Fruit fly (Drosophila melanogaster): ENCODE results near the gene Set.

dm6 chr3R:15222973-15223372, 40.4 kb upstream of the Set start, which contains the start of gene Polr2G:
- no peak for TF ChIP-seq cic (GFP tag; optimal IDR thresholded peaks at IDR 0.05)
- TF ChIP-seq CG33017 (tag; optimal IDR thresholded peaks at IDR 0.05), result no peak
- TF ChIP-seq CG7045 (GFP tag; optimal IDR thresholded peaks at IDR 0.05), result no peak
- no peak for TF ChIP-seq tj (GFP tag; optimal IDR thresholded peaks at IDR 0.05)
- no peak for TF ChIP-seq pad (GFP tag; optimal IDR thresholded peaks at IDR 0.05)
- TF ChIP-seq kay (GFP tag; ENCODE audit: borderline replicate concordance), result no peak
- no peak for TF ChIP-seq CG5204 (GFP tag; optimal IDR thresholded peaks at IDR 0.05)
